Fruit fly (Drosophila melanogaster) whole organism, adult: ENCODE data around the gene CG12992.

Experiments
- CG11617 ChIP-seq: fragments of 200-800 bp; sonication (Bioruptor generic); optimal IDR thresholded peaks from 2 replicates; lab custom pipeline; 2017; ENCODE audit warnings: mild to moderate bottlenecking, missing biosample characterization, missing genetic modification reagents, missing genetic modification characterization
- CG1620 ChIP-seq: fragments of 200-800 bp; sonication (Bioruptor generic); optimal IDR thresholded peaks from 2 replicates; lab custom pipeline; 2016; ENCODE audit warnings: missing biosample characterization, missing genetic modification characterization
- CG5204 ChIP-seq: fragments of 200-800 bp; sonication (Bioruptor generic); optimal IDR thresholded peaks from 2 replicates; lab custom pipeline; 2016; ENCODE audit warnings: missing biosample characterization, missing genetic modification characterization
- Clk ChIP-seq: fragments of 200-800 bp; sonication (Bioruptor generic); optimal IDR thresholded peaks from 2 replicates; lab custom pipeline; 2017; ENCODE audit warnings: missing biosample characterization, missing genetic modification characterization
- Crg-1 ChIP-seq: fragments of 200-800 bp; sonication (Bioruptor generic); optimal IDR thresholded peaks from 2 replicates; lab custom pipeline; 2016; ENCODE audit warnings: missing biosample characterization, missing genetic modification characterization
- Hr96 ChIP-seq: fragments of 200-800 bp; sonication (Bioruptor generic); optimal IDR thresholded peaks from 2 replicates; lab custom pipeline; 2016; ENCODE audit warnings: missing biosample characterization, missing genetic modification characterization
- Mnt ChIP-seq: fragments of 200-800 bp; sonication (Bioruptor generic); optimal IDR thresholded peaks from 2 replicates; lab custom pipeline; 2016; ENCODE audit warnings: missing biosample characterization, mild to moderate bottlenecking, missing genetic modification characterization
- bab1 ChIP-seq: fragments of 200-800 bp; sonication (Bioruptor generic); optimal IDR thresholded peaks from 3 replicates; lab custom pipeline; 2019; ENCODE audit warnings: missing biosample characterization, mild to moderate bottlenecking, missing genetic modification characterization, moderate library complexity
- cnc ChIP-seq, 2 experiments: fragments of >200 bp; optimal IDR thresholded peaks; 2 replicates each; lab custom pipeline; 2017
- kay ChIP-seq: fragments of 200-800 bp; sonication (Bioruptor generic); peaks from one replicate; lab custom pipeline; 2016; ENCODE audit warnings: missing biosample characterization, missing genetic modification characterization, borderline replicate concordance
- pad ChIP-seq: fragments of 200-800 bp; sonication (Bioruptor generic); optimal IDR thresholded peaks from 3 replicates; lab custom pipeline; 2017; ENCODE audit warnings: missing biosample characterization, missing genetic modification characterization, mild to moderate bottlenecking, moderate library complexity, missing genetic modification reagents

DNA sequence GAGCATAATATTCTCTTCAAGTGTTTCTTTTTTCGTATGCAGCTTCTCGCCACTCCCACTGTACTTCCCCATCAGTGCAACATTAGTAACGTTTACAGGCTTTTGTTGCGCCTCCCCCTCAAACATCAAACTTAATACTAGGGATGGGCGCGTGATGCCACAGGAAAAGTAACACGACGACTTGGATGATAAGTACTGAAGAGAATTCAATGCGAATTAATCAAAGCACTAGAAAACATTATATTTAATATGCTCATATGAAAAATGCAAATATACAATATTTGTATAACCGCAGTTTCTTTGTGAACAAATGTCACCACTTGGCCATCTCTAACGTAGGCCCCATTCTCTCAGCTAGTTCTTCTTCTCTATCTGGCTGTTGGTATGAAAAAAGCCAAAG lies 33.5 kb upstream of the CG12992 start:
- no peak for TF ChIP-seq cnc (optimal IDR thresholded peaks at IDR 0.05; lab: Kevin White, UChicago)
- no peak for TF ChIP-seq pad
- no peak for TF ChIP-seq Mnt (GFP tag; lab: Kevin White, UChicago)
- TF ChIP-seq kay (GFP tag; lab: Kevin White, UChicago): no peak
- no peak for TF ChIP-seq CG5204 (GFP tag; lab: Kevin White, UChicago)
- no peak for TF ChIP-seq Hr96 (GFP tag; lab: Kevin White, UChicago)
- TF ChIP-seq Crg-1: no peak
- TF ChIP-seq CG11617 (GFP tag; lab: Kevin White, UChicago): no peak
- TF ChIP-seq Clk (GFP tag; lab: Kevin White, UChicago): no peak
- no peak for TF ChIP-seq bab1 (GFP tag; lab: Kevin White, UChicago)
- TF ChIP-seq CG1620 (GFP tag; lab: Kevin White, UChicago): no peak
